Comparison of ENCODE assay signal across 1 fruit fly cellular context in the genomic region with DNA sequence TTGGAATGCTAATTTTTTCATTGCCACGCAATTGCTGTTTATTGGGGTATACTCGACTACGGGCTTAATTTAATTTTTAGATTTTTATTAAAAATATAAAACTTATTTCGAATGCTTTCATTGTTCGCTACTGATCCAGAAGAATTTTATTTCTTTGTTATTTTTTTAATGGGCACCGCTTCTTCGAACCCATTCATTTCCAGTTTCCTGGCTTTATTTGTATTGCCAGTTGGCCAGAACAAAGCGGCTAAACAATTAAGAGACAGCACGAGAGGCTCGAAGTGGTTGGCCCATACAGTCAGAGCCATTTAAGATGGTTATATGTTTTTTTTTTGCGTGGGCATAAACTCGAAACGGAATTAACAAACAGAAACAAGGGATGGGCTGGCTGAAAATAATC.
TF ChIP-seq lines count a peak whose summit lies in the region.

No protein-coding gene starts in this region.

TF ChIP-seq in whole organism, embryonic, 481 proteins besides CTCF, POLR2A, EP300 and RAD21 (continued from another document and continues in another):
- TF ChIP-seq Abd-B (GFP tag; optimal IDR thresholded peaks at IDR 0.05; lab: Kevin White, UChicago): peak; percentile 74
- TF ChIP-seq Awh (GFP tag; IDR thresholded peaks at IDR 0.05; lab: Robert Waterston, UW): peak; percentile 76
- no peak for TF ChIP-seq btn (GFP tag; optimal IDR thresholded peaks at IDR 0.05; lab: Kevin White, UChicago)
- TF ChIP-seq Hey (tag; optimal IDR thresholded peaks at IDR 0.05; lab: Kevin White, UChicago): no peak
- no peak for TF ChIP-seq mld (GFP tag; IDR thresholded peaks at IDR 0.05; lab: Robert Waterston, UW; ENCODE audit: partially characterized antibody)
- TF ChIP-seq ara (GFP tag; IDR thresholded peaks at IDR 0.05; lab: Robert Waterston, UW): peak; percentile 75
- TF ChIP-seq CkIIα-i1 (GFP tag; IDR thresholded peaks at IDR 0.05; lab: Robert Waterston, UW): 0 out of 2 replicates have a peak, but pooled peaks have one; percentile 51
- peak; percentile 59 for TF ChIP-seq tap (tag; optimal IDR thresholded peaks at IDR 0.05; lab: Kevin White, UChicago)
- peak; percentile 92 for TF ChIP-seq vvl (GFP tag; IDR thresholded peaks at IDR 0.05; lab: Robert Waterston, UW)
- no peak for TF ChIP-seq fd102C (GFP tag; optimal IDR thresholded peaks at IDR 0.05; lab: Kevin White, UChicago)
- peak; percentile 84 for TF ChIP-seq CG17359 (tag; optimal IDR thresholded peaks at IDR 0.05; lab: Kevin White, UChicago)
- peak; percentile 52 for TF ChIP-seq ATbp (GFP tag; optimal IDR thresholded peaks at IDR 0.05; lab: Kevin White, UChicago)
- TF ChIP-seq Eip74EF (GFP tag; optimal IDR thresholded peaks at IDR 0.05; lab: Kevin White, UChicago): no peak
- peak; percentile 86 for TF ChIP-seq CG10147 (GFP tag; optimal IDR thresholded peaks at IDR 0.05; lab: Kevin White, UChicago)
- TF ChIP-seq Bteb2 (GFP tag; optimal IDR thresholded peaks at IDR 0.05; lab: Kevin White, UChicago): peak; percentile 67
- peak; percentile 69 for TF ChIP-seq Ravus (GFP tag; IDR thresholded peaks at IDR 0.05; lab: Robert Waterston, UW)
- no peak for TF ChIP-seq CG6254 (GFP tag; optimal IDR thresholded peaks at IDR 0.05; lab: Kevin White, UChicago)
- TF ChIP-seq Poxn (GFP tag; IDR thresholded peaks at IDR 0.05; lab: Robert Waterston, UW): peak; percentile 75
- TF ChIP-seq CG16813 (GFP tag; IDR thresholded peaks at IDR 0.05; lab: Robert Waterston, UW; ENCODE audit: partially characterized antibody): no peak
- TF ChIP-seq fu2 (GFP tag; optimal IDR thresholded peaks at IDR 0.05; lab: Kevin White, UChicago): peak; percentile 39
- peak; percentile 49; the same call in 1 of the 2 replicates for TF ChIP-seq CG11696 (GFP tag; IDR thresholded peaks at IDR 0.05; lab: Robert Waterston, UW)
- no peak for TF ChIP-seq bbx (GFP tag; IDR thresholded peaks at IDR 0.05; lab: Robert Waterston, UW; ENCODE audit: partially characterized antibody)
- peak; percentile 98 for TF ChIP-seq D19B (GFP tag; optimal IDR thresholded peaks at IDR 0.05; lab: Kevin White, UChicago)
- peak; percentile 12 for TF ChIP-seq disco-r (GFP tag; optimal IDR thresholded peaks at IDR 0.05; lab: Kevin White, UChicago)
- peak; percentile 51 for TF ChIP-seq CG33213 (GFP tag; optimal IDR thresholded peaks at IDR 0.05; lab: Kevin White, UChicago)
- TF ChIP-seq wdn (GFP tag; IDR thresholded peaks at IDR 0.05; lab: Robert Waterston, UW): peak; percentile 85
- TF ChIP-seq Myb (GFP tag; optimal IDR thresholded peaks at IDR 0.05; lab: Kevin White, UChicago): no peak
- peak; percentile 63 for TF ChIP-seq HmgZ (tag; optimal IDR thresholded peaks at IDR 0.05; lab: Kevin White, UChicago)
- TF ChIP-seq dan (GFP tag; IDR thresholded peaks at IDR 0.05; lab: Robert Waterston, UW): no peak
- peak; percentile 74 for TF ChIP-seq HHEX (GFP tag; optimal IDR thresholded peaks at IDR 0.05; lab: Kevin White, UChicago)
- peak; percentile 56 for TF ChIP-seq Mad (GFP tag; optimal IDR thresholded peaks at IDR 0.05; lab: Kevin White, UChicago)
- TF ChIP-seq CG13296 (GFP tag; optimal IDR thresholded peaks at IDR 0.05; lab: Kevin White, UChicago): peak; percentile 77
- TF ChIP-seq hb (GFP tag; IDR thresholded peaks at IDR 0.05; lab: Robert Waterston, UW; ENCODE audit: partially characterized antibody): no peak
- TF ChIP-seq CG17328 (GFP tag; IDR thresholded peaks at IDR 0.05; lab: Robert Waterston, UW): peak; percentile 76
- TF ChIP-seq CG11723 (GFP tag; optimal IDR thresholded peaks at IDR 0.05; lab: Kevin White, UChicago): no peak
- TF ChIP-seq CG4854 (GFP tag; optimal IDR thresholded peaks at IDR 0.05; lab: Kevin White, UChicago): peak; percentile 42
- peak; percentile 80 for TF ChIP-seq CG32772 (GFP tag; IDR thresholded peaks at IDR 0.05; lab: Robert Waterston, UW)
- no peak for TF ChIP-seq sna (GFP tag; IDR thresholded peaks at IDR 0.05; lab: Robert Waterston, UW; ENCODE audit: partially characterized antibody)
- no peak for TF ChIP-seq gce (GFP tag; IDR thresholded peaks at IDR 0.05; lab: Robert Waterston, UW)
- TF ChIP-seq cg (GFP tag; optimal IDR thresholded peaks at IDR 0.05; lab: Kevin White, UChicago): no peak
- peak; percentile 60 for TF ChIP-seq E2f2 (GFP tag; IDR thresholded peaks at IDR 0.05; lab: Robert Waterston, UW)
- no peak for TF ChIP-seq Doc3 (GFP tag; IDR thresholded peaks at IDR 0.05; lab: Robert Waterston, UW; ENCODE audit: partially characterized antibody)
- peak in 1 of 2 experiments; percentile 67 for TF ChIP-seq bsh (GFP tag; optimal IDR thresholded peaks at IDR 0.05; lab: Kevin White, UChicago)
- peak; percentile 88 for TF ChIP-seq rib (GFP tag; IDR thresholded peaks at IDR 0.05; lab: Robert Waterston, UW)
- TF ChIP-seq CG17802 (tag; optimal IDR thresholded peaks at IDR 0.05; lab: Kevin White, UChicago): peak; percentile 39
- peak; percentile 60 for TF ChIP-seq Chrac-16 (GFP tag; optimal IDR thresholded peaks at IDR 0.05; lab: Kevin White, UChicago)
- peak; percentile 16 for TF ChIP-seq shn (GFP tag; optimal IDR thresholded peaks at IDR 0.05; lab: Kevin White, UChicago)
- TF ChIP-seq CG17361 (GFP tag; IDR thresholded peaks at IDR 0.05; lab: Robert Waterston, UW): peak; percentile 75
- peak; percentile 86 for TF ChIP-seq CG11695 (GFP tag; IDR thresholded peaks at IDR 0.05; lab: Robert Waterston, UW)
- TF ChIP-seq CG7839 (tag; optimal IDR thresholded peaks at IDR 0.05; lab: Kevin White, UChicago): peak; percentile 85
- no peak for TF ChIP-seq h (optimal IDR thresholded peaks at IDR 0.05; lab: Kevin White, UChicago)
- TF ChIP-seq CG10654 (GFP tag; optimal IDR thresholded peaks at IDR 0.05; lab: Kevin White, UChicago): peak; percentile 65
- no peak for TF ChIP-seq pros (GFP tag; optimal IDR thresholded peaks at IDR 0.05; lab: Kevin White, UChicago)
- peak; percentile 71 for TF ChIP-seq CG18262 (tag; optimal IDR thresholded peaks at IDR 0.05; lab: Kevin White, UChicago)
- peak; percentile 73 for TF ChIP-seq Dip3 (GFP tag; optimal IDR thresholded peaks at IDR 0.05; lab: Kevin White, UChicago)
- peak; percentile 21 for TF ChIP-seq repo (GFP tag; optimal IDR thresholded peaks at IDR 0.05; lab: Kevin White, UChicago)
- peak; percentile 47 for TF ChIP-seq CG12104 (GFP tag; optimal IDR thresholded peaks at IDR 0.05; lab: Kevin White, UChicago)
- no peak for TF ChIP-seq gcm2 (GFP tag; optimal IDR thresholded peaks at IDR 0.05; lab: Kevin White, UChicago)
- peak; percentile 80 for TF ChIP-seq CG15269 (tag; optimal IDR thresholded peaks at IDR 0.05; lab: Kevin White, UChicago)
- TF ChIP-seq CG12299 (tag; optimal IDR thresholded peaks at IDR 0.05; lab: Kevin White, UChicago): peak; percentile 12
- TF ChIP-seq CG2889 (GFP tag; IDR thresholded peaks at IDR 0.05; lab: Robert Waterston, UW): peak; percentile 82
- peak; percentile 80 for TF ChIP-seq E2f1 (GFP tag; IDR thresholded peaks at IDR 0.05; lab: Robert Waterston, UW)
- TF ChIP-seq CG12391 (tag; optimal IDR thresholded peaks at IDR 0.05; lab: Kevin White, UChicago): peak; percentile 76
- TF ChIP-seq Med (GFP tag; lab: Kevin White, UChicago): peak; percentile 89
- TF ChIP-seq ham (GFP tag; IDR thresholded peaks at IDR 0.05; lab: Robert Waterston, UW): no peak
- peak; percentile 74 for TF ChIP-seq CG17385 (GFP tag; optimal IDR thresholded peaks at IDR 0.05; lab: Kevin White, UChicago)
- TF ChIP-seq CG18599 (GFP tag; optimal IDR thresholded peaks at IDR 0.05; lab: Kevin White, UChicago): peak; percentile 86
- peak; percentile 67 for TF ChIP-seq trh (GFP tag; optimal IDR thresholded peaks at IDR 0.05; lab: Kevin White, UChicago)
- peak; percentile 38 for TF ChIP-seq Hmx (GFP tag; optimal IDR thresholded peaks at IDR 0.05; lab: Kevin White, UChicago)
- TF ChIP-seq CG9876 (GFP tag; optimal IDR thresholded peaks at IDR 0.05; lab: Kevin White, UChicago): peak; percentile 7
- peak; percentile 90 for TF ChIP-seq CG32532 (GFP tag; IDR thresholded peaks at IDR 0.05; lab: Robert Waterston, UW)
- TF ChIP-seq gsb-n (tag; optimal IDR thresholded peaks at IDR 0.05; lab: Kevin White, UChicago): peak; percentile 44
- peak; percentile 58 for TF ChIP-seq croc (GFP tag; conservative IDR thresholded peaks at IDR 0.05; lab: Robert Waterston, UW)
- TF ChIP-seq dmrt11E (tag; optimal IDR thresholded peaks at IDR 0.05; lab: Kevin White, UChicago): peak; percentile 27
- TF ChIP-seq CG9932 (GFP tag; IDR thresholded peaks at IDR 0.05; lab: Robert Waterston, UW): peak; percentile 92
- peak; percentile 15 for TF ChIP-seq CG13123 (GFP tag; optimal IDR thresholded peaks at IDR 0.05; lab: Kevin White, UChicago)
- TF ChIP-seq ap (GFP tag; IDR thresholded peaks at IDR 0.05; lab: Robert Waterston, UW): peak; percentile 70
- peak; percentile 78 for TF ChIP-seq Sox102F (GFP tag; optimal IDR thresholded peaks at IDR 0.05; lab: Kevin White, UChicago)
- peak; percentile 72; the same call in 2 of the 3 replicates for TF ChIP-seq Mrtf (GFP tag; IDR thresholded peaks at IDR 0.05; lab: Robert Waterston, UW)
- peak; percentile 65 for TF ChIP-seq CG10979 (tag; optimal IDR thresholded peaks at IDR 0.05; lab: Kevin White, UChicago)
- TF ChIP-seq CG14441 (GFP tag; IDR thresholded peaks at IDR 0.05; lab: Robert Waterston, UW): peak; percentile 80
- peak; percentile 71 for TF ChIP-seq Rx (GFP tag; IDR thresholded peaks at IDR 0.05; lab: Robert Waterston, UW)
- peak; percentile 74 for TF ChIP-seq Sox100B (GFP tag; optimal IDR thresholded peaks at IDR 0.05; lab: Kevin White, UChicago)
- TF ChIP-seq nerfin-2 (GFP tag; IDR thresholded peaks at IDR 0.05; lab: Robert Waterston, UW; ENCODE audit: partially characterized antibody): no peak
- no peak for TF ChIP-seq hkb (optimal IDR thresholded peaks at IDR 0.05; lab: Kevin White, UChicago)
- peak; percentile 85 for TF ChIP-seq hkb (GFP tag; IDR thresholded peaks at IDR 0.05; lab: Robert Waterston, UW)
- TF ChIP-seq CHES-1-like (GFP tag; optimal IDR thresholded peaks at IDR 0.05; lab: Kevin White, UChicago): peak; percentile 35
- TF ChIP-seq insv (GFP tag; optimal IDR thresholded peaks at IDR 0.05; lab: Kevin White, UChicago): no peak
- TF ChIP-seq Gug (GFP tag; IDR thresholded peaks at IDR 0.05; lab: Robert Waterston, UW): peak; percentile 73; the same call in 3 of the 4 replicates
- peak; percentile 84 for TF ChIP-seq CG11504 (tag; optimal IDR thresholded peaks at IDR 0.05; lab: Kevin White, UChicago)
- TF ChIP-seq Atf-2 (GFP tag; optimal IDR thresholded peaks at IDR 0.05; lab: Kevin White, UChicago): peak; percentile 4
- peak; percentile 83 for TF ChIP-seq Fer3 (tag; optimal IDR thresholded peaks at IDR 0.05; lab: Kevin White, UChicago)
- TF ChIP-seq Side (GFP tag; optimal IDR thresholded peaks at IDR 0.05; lab: Kevin White, UChicago): peak; percentile 14
- TF ChIP-seq CG12942 (GFP tag; optimal IDR thresholded peaks at IDR 0.05; lab: Kevin White, UChicago): peak; percentile 45
- peak; percentile 52 for TF ChIP-seq Fer2 (tag; optimal IDR thresholded peaks at IDR 0.05; lab: Kevin White, UChicago)
- TF ChIP-seq CG1602 (GFP tag; optimal IDR thresholded peaks at IDR 0.05; lab: Kevin White, UChicago): peak; percentile 63
- peak; percentile 75 for TF ChIP-seq Taf1 (GFP tag; IDR thresholded peaks at IDR 0.05; lab: Robert Waterston, UW)
- no peak for TF ChIP-seq Jarid2 (GFP tag; optimal IDR thresholded peaks at IDR 0.05; lab: Kevin White, UChicago)
- peak; percentile 93 for TF ChIP-seq Rfx (GFP tag; IDR thresholded peaks at IDR 0.05; lab: Robert Waterston, UW)
- TF ChIP-seq CG13775 (GFP tag; optimal IDR thresholded peaks at IDR 0.05; lab: Kevin White, UChicago): peak; percentile 66
- TF ChIP-seq ab (GFP tag; optimal IDR thresholded peaks at IDR 0.05; lab: Kevin White, UChicago): no peak
- TF ChIP-seq bigmax (GFP tag; optimal IDR thresholded peaks at IDR 0.05; lab: Kevin White, UChicago): no peak
- TF ChIP-seq H2.0 (GFP tag; IDR thresholded peaks at IDR 0.05; lab: Robert Waterston, UW): peak; percentile 78
- peak; percentile 54 for TF ChIP-seq mam (GFP tag; optimal IDR thresholded peaks at IDR 0.05; lab: Kevin White, UChicago)
- peak; percentile 44; the same call in 1 of the 2 replicates for TF ChIP-seq ro (GFP tag; IDR thresholded peaks at IDR 0.05; lab: Robert Waterston, UW)
- peak; percentile 10 for TF ChIP-seq ftz-f1 (GFP tag; optimal IDR thresholded peaks at IDR 0.05; lab: Kevin White, UChicago)
- TF ChIP-seq C15 (GFP tag; IDR thresholded peaks at IDR 0.05; lab: Robert Waterston, UW): peak; percentile 25; the same call in 1 of the 3 replicates
- peak; percentile 32 for TF ChIP-seq CG12769 (tag; optimal IDR thresholded peaks at IDR 0.05; lab: Kevin White, UChicago)
- TF ChIP-seq CoRest (tag; optimal IDR thresholded peaks at IDR 0.05; lab: Kevin White, UChicago): peak; percentile 77
- TF ChIP-seq Atf3 (GFP tag; optimal IDR thresholded peaks at IDR 0.05; lab: Kevin White, UChicago): no peak
- peak; percentile 89 for TF ChIP-seq al (GFP tag; IDR thresholded peaks at IDR 0.05; lab: Robert Waterston, UW)
- TF ChIP-seq CG16779 (GFP tag; IDR thresholded peaks at IDR 0.05; lab: Robert Waterston, UW): peak; percentile 78
- no peak for TF ChIP-seq TFAM (GFP tag; optimal IDR thresholded peaks at IDR 0.05; lab: Kevin White, UChicago)
- peak; percentile 90 for TF ChIP-seq lab (GFP tag; optimal IDR thresholded peaks at IDR 0.05; lab: Kevin White, UChicago)
- peak; percentile 58 for TF ChIP-seq wor (GFP tag; IDR thresholded peaks at IDR 0.05; lab: Robert Waterston, UW)
- TF ChIP-seq Six4 (GFP tag; optimal IDR thresholded peaks at IDR 0.05; lab: Kevin White, UChicago): peak; percentile 60
- peak; percentile 32 for TF ChIP-seq cato (GFP tag; optimal IDR thresholded peaks at IDR 0.05; lab: Kevin White, UChicago; ENCODE audit: borderline replicate concordance)
- TF ChIP-seq caup (GFP tag; optimal IDR thresholded peaks at IDR 0.05; lab: Kevin White, UChicago; ENCODE audit: severe bottlenecking): peak; percentile 85
- TF ChIP-seq schlank (tag; optimal IDR thresholded peaks at IDR 0.05; lab: Kevin White, UChicago): peak; percentile 58
- peak; percentile 54; the same call in 1 of the 2 replicates for TF ChIP-seq cas (GFP tag; IDR thresholded peaks at IDR 0.05; lab: Robert Waterston, UW)
- TF ChIP-seq bcd (GFP tag; optimal IDR thresholded peaks at IDR 0.05; lab: Kevin White, UChicago): peak; percentile 77
- no peak for TF ChIP-seq crp (GFP tag; optimal IDR thresholded peaks at IDR 0.05; lab: Kevin White, UChicago)
- peak; percentile 66 for TF ChIP-seq CG13624 (GFP tag; optimal IDR thresholded peaks at IDR 0.05; lab: Kevin White, UChicago)
- no peak for TF ChIP-seq CG10543 (GFP tag; optimal IDR thresholded peaks at IDR 0.05; lab: Kevin White, UChicago)
- no peak for TF ChIP-seq Kr (GFP tag; optimal IDR thresholded peaks at IDR 0.05; lab: Kevin White, UChicago)
